Worm (Caenorhabditis elegans) whole organism, L4 larva: ENCODE measurements around the gene F47B8.2.
"Not testable (repeated sequence)": the region's sequence is repeated elsewhere in the genome, so short reads cannot be mapped to it uniquely, and the experiment has no call there.

Experiments
- F49E8.2 ChIP-seq: sonication (generic microtip); optimal IDR thresholded peaks from 2 replicates; lab custom pipeline; 2016; ENCODE audit warnings: missing compliant biosample characterization, mild to moderate bottlenecking, missing genetic modification characterization, borderline replicate concordance
- Y5F2A.4 ChIP-seq: fragments of 200-800 bp; sonication (Bioruptor generic); optimal IDR thresholded peaks from 2 replicates; lab custom pipeline; 2018; ENCODE audit warnings: mild to moderate bottlenecking, missing genetic modification characterization, missing compliant biosample characterization
- ZK337.2 ChIP-seq: fragments of 200-800 bp; sonication (Bioruptor generic); IDR thresholded peaks from 2 replicates; pipeline ENCODE4 v1.3.6; 2022; ENCODE audit warnings: missing genetic modification reagents, missing genetic modification characterization, missing compliant biosample characterization
- ama-1 ChIP-seq: fragments of 150-350 bp; optimal IDR thresholded peaks from 2 replicates; lab custom pipeline; 2014; ENCODE audit warnings: inconsistent platforms, mixed read lengths
- ceh-62 ChIP-seq: sonication (generic microtip); optimal IDR thresholded peaks from 2 replicates; lab custom pipeline; 2017; ENCODE audit warnings: missing biosample characterization, missing genetic modification characterization
- ces-1 ChIP-seq: fragments of 150-350 bp; sonication (generic microtip); optimal IDR thresholded peaks from 4 replicates; lab custom pipeline; 2014; ENCODE audit warnings: missing biosample characterization, missing genetic modification reagents, missing genetic modification characterization
- cey-2 ChIP-seq: sonication (generic microtip); optimal IDR thresholded peaks from 3 replicates; lab custom pipeline; 2017; ENCODE audit warnings: missing genetic modification characterization, mild to moderate bottlenecking, missing compliant biosample characterization, antibody characterized with exemption, borderline replicate concordance; ENCODE audit not compliant: insufficient read depth
- daf-12 ChIP-seq: fragments of 150-350 bp; optimal IDR thresholded peaks from 2 replicates; lab custom pipeline; 2014; ENCODE audit warnings: missing biosample characterization, missing genetic modification reagents, missing genetic modification characterization
- daf-16 ChIP-seq, 3 experiments: sonication (generic microtip); optimal IDR thresholded peaks; 2 replicates each; lab custom pipeline; 2016 to 2017; ENCODE audit warnings: missing genetic modification characterization in 3 of 3, missing genetic modification reagents in 3 of 3, mild to moderate bottlenecking in 2 of 3, missing compliant biosample characterization in 2 of 3, missing biosample characterization in 1 of 3, moderate library complexity in 1 of 3
- egl-43 ChIP-seq: fragments of 200-800 bp; sonication (Bioruptor generic); IDR thresholded peaks from 2 replicates; pipeline ENCODE4 v1.3.6; 2022; ENCODE audit warnings: missing genetic modification reagents, missing genetic modification characterization, missing compliant biosample characterization
- hif-1 ChIP-seq, 2 experiments: sonication (generic microtip); optimal IDR thresholded peaks; 2 replicates each; lab custom pipeline; 2016 to 2017; ENCODE audit warnings: missing compliant biosample characterization in 2 of 2, missing genetic modification characterization in 2 of 2, missing genetic modification reagents in 2 of 2, missing genotype in 2 of 2, mild to moderate bottlenecking in 1 of 2
- lim-7 ChIP-seq: fragments of 200-800 bp; sonication (Bioruptor generic); IDR thresholded peaks from 2 replicates; pipeline ENCODE4 v1.3.6; 2022; ENCODE audit warnings: missing genetic modification characterization, missing compliant biosample characterization
- lin-13 ChIP-seq: fragments of 150-350 bp; optimal IDR thresholded peaks from 2 replicates; lab custom pipeline; 2014; ENCODE audit warnings: missing biosample characterization, missing genetic modification reagents, missing genetic modification characterization
- mxl-3 ChIP-seq: fragments of 200-800 bp; sonication (Bioruptor generic); optimal IDR thresholded peaks from 2 replicates; lab custom pipeline; 2018; ENCODE audit warnings: mild to moderate bottlenecking, missing genetic modification characterization, missing compliant biosample characterization
- nhr-11 ChIP-seq: fragments of 150-350 bp; optimal IDR thresholded peaks from 2 replicates; lab custom pipeline; 2014; ENCODE audit warnings: missing biosample characterization, missing genetic modification characterization
- nhr-111 ChIP-seq: fragments of 200-800 bp; sonication (Bioruptor generic); optimal IDR thresholded peaks from 2 replicates; lab custom pipeline; 2018; ENCODE audit warnings: mild to moderate bottlenecking, missing genetic modification characterization, missing compliant biosample characterization
- nhr-25 ChIP-seq: sonication (generic microtip); optimal IDR thresholded peaks from 2 replicates; lab custom pipeline; 2017; ENCODE audit warnings: missing genetic modification characterization, mild to moderate bottlenecking, missing compliant biosample characterization, antibody characterized with exemption, moderate library complexity, borderline replicate concordance; ENCODE audit not compliant: insufficient read depth
- pha-4 ChIP-seq, 2 experiments: fragments of 150-350 bp in 1 of 2; fragments of 200-800 bp in 1 of 2; sonication (Bioruptor generic) in 1 of 2; IDR thresholded peaks in 1 of 2; optimal IDR thresholded peaks in 1 of 2; 2 replicates each; pipeline versions ENCODE4 v1.3.6 to Lab custom; 2014 to 2022; ENCODE audit warnings: missing genetic modification characterization in 2 of 2, missing genetic modification reagents in 2 of 2, missing biosample characterization in 1 of 2, missing compliant biosample characterization in 1 of 2
- php-3 ChIP-seq: fragments of 200-800 bp; sonication (Bioruptor generic); IDR thresholded peaks from 2 replicates; pipeline ENCODE4 v1.3.6; 2022; ENCODE audit warnings: missing genetic modification reagents, missing genetic modification characterization, missing compliant biosample characterization
- pqm-1 ChIP-seq: sonication (generic microtip); optimal IDR thresholded peaks from 2 replicates; lab custom pipeline; 2017; ENCODE audit warnings: missing biosample characterization, missing genetic modification characterization
- saeg-2 ChIP-seq: fragments of 200-800 bp; sonication (Bioruptor generic); IDR thresholded peaks from 2 replicates; pipeline ENCODE4 v1.3.6; 2022; ENCODE audit warnings: missing genetic modification reagents, missing genetic modification characterization, missing compliant biosample characterization
- skn-1 ChIP-seq: fragments of 150-350 bp; optimal IDR thresholded peaks from 2 replicates; lab custom pipeline; 2014; ENCODE audit warnings: missing biosample characterization, missing genetic modification characterization
- spr-1 ChIP-seq: sonication (generic microtip); optimal IDR thresholded peaks from 2 replicates; lab custom pipeline; 2016; ENCODE audit warnings: mild to moderate bottlenecking, missing genetic modification characterization, missing compliant biosample characterization
- tag-97 ChIP-seq: fragments of 200-800 bp; sonication (Bioruptor generic); IDR thresholded peaks from 2 replicates; pipeline ENCODE4 v1.3.6; 2022; ENCODE audit warnings: missing genetic modification characterization, missing compliant biosample characterization
- unc-62 ChIP-seq, 3 experiments: fragments of 150-350 bp in 1 of 3; sonication (generic microtip); optimal IDR thresholded peaks in 2 of 3; peaks in 1 of 3; 1 replicate in 1 of 3; 2 replicates in 2 of 3; lab custom pipeline; 2014 to 2017; ENCODE audit warnings: missing biosample characterization in 3 of 3, missing genetic modification characterization in 3 of 3, missing genetic modification reagents in 3 of 3, missing genotype in 1 of 3
- zip-2 ChIP-seq: fragments of 150-350 bp; optimal IDR thresholded peaks from 2 replicates; lab custom pipeline; 2014; ENCODE audit warnings: missing biosample characterization, missing genetic modification characterization
- ztf-11 ChIP-seq: fragments of 150-350 bp; optimal IDR thresholded peaks from 2 replicates; lab custom pipeline; 2014; ENCODE audit warnings: missing biosample characterization, missing genetic modification characterization
- ztf-7 ChIP-seq: fragments of 150-350 bp; optimal IDR thresholded peaks from 2 replicates; lab custom pipeline; 2014; ENCODE audit warnings: missing biosample characterization, missing genetic modification characterization

F47B8.2 gene

DNA sequence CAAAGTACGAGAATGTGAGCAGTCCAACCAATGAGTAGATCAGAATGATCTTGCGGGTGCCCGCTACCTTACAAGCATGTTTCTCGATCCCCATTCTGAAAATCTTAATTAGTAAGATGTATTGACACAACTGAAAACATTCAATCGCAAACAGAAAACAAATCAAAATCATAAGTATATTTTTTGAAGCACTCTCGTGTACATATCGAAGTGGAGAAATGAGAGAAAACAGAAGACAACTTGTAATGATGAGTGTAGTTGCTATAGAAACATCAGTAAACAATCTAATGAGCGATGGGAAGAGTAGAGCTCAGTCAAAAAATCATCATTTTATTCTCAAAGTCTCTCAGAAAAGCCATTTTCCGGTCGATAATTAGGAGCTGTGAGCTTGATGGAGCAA, 3.7 kb downstream of the F47B8.2 start, which contains the start of gene F14D7.8:
Gene F14D7.8, minus strand, starts transcription at position 101 of the 400 bp plus-strand sequence.
- TF ChIP-seq Y5F2A.4 (GFP tag; lab: Kevin White, UChicago) = no peak
- no peak for TF ChIP-seq hif-1 (tag; optimal IDR thresholded peaks at IDR 0.05; lab: Kevin White, UChicago)
- no peak for TF ChIP-seq cey-2 (tag; lab: Kevin White, UChicago)
- TF ChIP-seq nhr-11 (tag; lab: Kevin White, UChicago) = no peak
- TF ChIP-seq daf-12 (tag; lab: Kevin White, UChicago) = no peak
- no peak for TF ChIP-seq nhr-111 (GFP tag; lab: Kevin White, UChicago)

DNA sequence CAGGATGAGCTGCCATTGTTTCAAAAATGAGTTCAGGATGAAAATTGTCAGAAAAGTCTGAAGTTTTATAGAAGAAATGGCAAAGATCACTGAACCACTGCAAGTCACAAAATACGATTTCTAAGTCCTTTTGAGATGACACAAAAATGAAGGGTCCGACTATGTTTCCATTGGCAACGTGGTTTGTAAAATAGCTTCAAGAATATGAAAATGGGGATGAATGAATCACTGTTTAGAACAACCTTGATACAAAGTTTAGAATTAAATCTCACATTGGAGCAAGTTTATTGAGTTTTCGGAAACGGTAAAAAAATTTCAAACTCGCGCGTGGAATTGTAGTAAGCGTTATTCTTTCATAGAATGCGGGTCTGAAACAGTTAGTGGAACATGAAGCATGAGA, 5.3 kb downstream of the F47B8.2 start, which contains the start of gene ddn-3:
Gene ddn-3, minus strand, starts transcription at position 101 of the 400 bp plus-strand sequence.
- TF ChIP-seq cey-2 (tag; lab: Kevin White, UChicago) (no peak), pqm-1 (tag; lab: Kevin White, UChicago) (no peak), lin-13 (GFP tag; lab: Kevin White, UChicago) (no peak), lim-7 (GFP tag; lab: Robert Waterston, UW) (no peak), ces-1 (GFP tag; lab: Kevin White, UChicago) (no peak), ama-1 (lab: Kevin White, UChicago) (no peak), ztf-7 (tag; lab: Kevin White, UChicago) (no peak), zip-2 (no peak), F49E8.2 (tag; lab: Kevin White, UChicago) (no peak), php-3 (no peak), spr-1 (tag; lab: Kevin White, UChicago) (no peak), ZK337.2 (GFP tag; lab: Robert Waterston, UW) (no peak), Y5F2A.4 (GFP tag; lab: Kevin White, UChicago) (no peak), saeg-2 (GFP tag; lab: Robert Waterston, UW) (no peak), skn-1 (no peak)

DNA sequence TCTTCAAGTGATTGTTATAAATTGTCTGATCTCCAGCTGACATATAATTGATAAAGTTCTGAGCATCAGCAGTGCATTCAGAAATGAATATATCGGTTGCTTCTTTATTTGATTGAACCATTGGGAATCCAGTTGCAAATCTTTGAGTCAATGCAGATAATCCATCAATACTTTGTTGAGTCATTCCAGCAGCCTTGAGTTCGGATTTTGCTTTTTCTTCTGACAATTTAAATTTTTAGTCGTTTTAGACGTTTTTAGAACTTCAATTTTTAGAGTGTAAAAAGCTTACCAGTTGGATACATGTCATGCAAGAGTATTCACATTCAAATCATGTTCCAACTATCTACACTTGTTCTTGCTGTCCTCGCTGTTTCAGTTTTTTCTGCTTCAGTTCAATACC, 6.8 kb downstream of the F47B8.2 start, which contains the start of gene F14D7.14:
Gene F14D7.14, plus strand, starts transcription at position 301 of the 400 bp plus-strand sequence.
- TF ChIP-seq egl-43 (GFP tag; lab: Robert Waterston, UW); tag-97 (GFP tag; lab: Robert Waterston, UW); ztf-11 (tag; lab: Kevin White, UChicago): not testable (repeated sequence)

DNA sequence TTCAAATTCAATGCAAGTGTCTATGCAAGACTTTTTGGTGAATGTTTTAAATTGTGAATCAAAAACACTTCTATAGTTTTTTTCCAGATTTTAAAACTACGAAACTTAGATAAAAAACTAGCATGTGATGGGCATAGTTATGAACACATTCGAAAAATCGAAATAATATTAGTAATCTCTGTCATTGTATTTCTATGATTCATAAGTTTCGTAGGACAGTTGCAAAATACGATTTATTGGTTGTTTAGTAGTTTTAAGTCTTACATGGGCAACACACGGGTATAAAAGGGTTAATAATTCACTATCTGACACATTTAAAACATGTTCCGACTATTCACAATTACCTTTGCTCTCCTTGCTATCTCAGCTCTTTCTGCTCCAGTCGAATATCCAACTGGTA, 8.3 kb downstream of the F47B8.2 start, which contains the start of gene spig-5:
Gene spig-5, plus strand, starts transcription at position 301 of the 400 bp plus-strand sequence.
- TF ChIP-seq mxl-3 (GFP tag; lab: Kevin White, UChicago); daf-16 (GFP tag; optimal IDR thresholded peaks at IDR 0.05; lab: Kevin White, UChicago); daf-16 (tag; optimal IDR thresholded peaks at IDR 0.05; lab: Kevin White, UChicago); pha-4 (GFP tag; IDR thresholded peaks at IDR 0.05; lab: Robert Waterston, UW); pha-4 (tag; optimal IDR thresholded peaks at IDR 0.05; lab: Kevin White, UChicago): not testable (repeated sequence)

DNA sequence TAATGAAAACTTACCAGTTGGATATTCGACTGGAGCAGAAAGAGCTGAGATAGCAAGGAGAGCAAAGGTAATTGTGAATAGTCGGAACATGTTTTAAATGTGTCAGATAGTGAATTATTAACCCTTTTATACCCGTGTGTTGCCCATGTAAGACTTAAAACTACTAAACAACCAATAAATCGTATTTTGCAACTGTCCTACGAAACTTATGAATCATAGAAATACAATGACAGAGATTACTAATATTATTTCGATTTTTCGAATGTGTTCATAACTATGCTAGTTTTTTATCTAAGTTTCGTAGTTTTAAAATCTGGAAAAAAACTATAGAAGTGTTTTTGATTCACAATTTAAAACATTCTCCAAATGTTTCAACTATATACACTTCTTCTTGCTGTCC, 9.7 kb downstream of the F47B8.2 start, which contains the start of gene spig-4:
Gene spig-4, minus strand, starts transcription at position 101 of the 400 bp plus-strand sequence.
- TF ChIP-seq zip-2; ceh-62 (tag; lab: Kevin White, UChicago); pqm-1 (tag; lab: Kevin White, UChicago): not testable (repeated sequence)

DNA sequence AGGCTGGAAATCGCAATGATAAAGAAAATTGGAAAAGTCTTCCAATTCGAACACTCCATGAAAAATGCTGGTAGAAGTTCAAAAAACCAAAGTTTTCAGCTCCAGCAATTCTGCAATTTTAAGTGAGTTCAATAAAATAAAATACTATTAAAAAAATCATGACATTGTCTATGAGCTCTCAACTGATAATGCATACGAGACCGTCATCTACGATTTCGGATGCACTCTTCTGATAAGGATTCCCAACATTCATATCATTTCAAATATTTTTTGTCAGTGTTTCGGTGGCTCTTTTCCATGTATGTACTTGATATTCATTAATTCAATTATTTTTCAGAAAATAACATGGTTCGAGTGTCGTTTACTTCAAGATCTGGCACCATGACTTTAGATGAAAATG, 15.3 kb downstream of the F47B8.2 start, which contains the start of gene F14D7.6:
Gene F14D7.6, plus strand, starts transcription at position 338 of the 400 bp plus-strand sequence.
- TF ChIP-seq nhr-25 (tag; lab: Kevin White, UChicago) = no peak
- TF ChIP-seq pqm-1 (tag; lab: Kevin White, UChicago) = peak; percentile 41
- no peak for TF ChIP-seq unc-62 (GFP tag; optimal IDR thresholded peaks at IDR 0.05 in 1 of 2; lab: Kevin White, UChicago)
- no peak for TF ChIP-seq unc-62 (tag; optimal IDR thresholded peaks at IDR 0.05; lab: Kevin White, UChicago)
- no peak for TF ChIP-seq Y5F2A.4 (GFP tag; lab: Kevin White, UChicago)
